Worm (Caenorhabditis elegans): Measurements from ENCODE around the gene C28G1.6.

The C28G1.6 gene

ce11 chrX:8789014-8789506 lies 42.0 kb downstream of the C28G1.6 start, which contains the start of gene unc-27:
TSS of gene unc-27 (plus strand) at chrX:8789456.
- TF ChIP-seq aly-2 (tag; optimal IDR thresholded peaks at IDR 0.05) (no peak), efl-3 (GFP tag; optimal IDR thresholded peaks at IDR 0.05) (no peak), fkh-4 (tag; optimal IDR thresholded peaks at IDR 0.05; ENCODE audit: borderline replicate concordance) (peak; percentile 37), lin-14 (GFP tag; optimal IDR thresholded peaks at IDR 0.05) (peak; percentile 76), lsy-2 (tag; optimal IDR thresholded peaks at IDR 0.05) (peak in 1 of 2 experiments; percentile 23), unc-130 (tag; optimal IDR thresholded peaks at IDR 0.05) (peak; percentile 25), nhr-71 (tag; optimal IDR thresholded peaks at IDR 0.05) (peak; percentile 74), F16B12.6 (tag; optimal IDR thresholded peaks at IDR 0.05) (no peak), lin-39 (tag; optimal IDR thresholded peaks at IDR 0.05) (peak; percentile 15), nhr-20 (tag; optimal IDR thresholded peaks at IDR 0.05) (peak; percentile 20), nhr-19 (GFP tag; conservative IDR thresholded peaks at IDR 0.05) (peak; percentile 57), C04F5.9 (tag; optimal IDR thresholded peaks at IDR 0.05) (no peak), rnt-1 (tag; optimal IDR thresholded peaks at IDR 0.05) (peak; percentile 81), grh-1 (GFP tag; IDR thresholded peaks at IDR 0.05) (no peak), pag-3 (tag; optimal IDR thresholded peaks at IDR 0.05; ENCODE audit: borderline replicate concordance, insufficient read depth) (peak; percentile 92), swsn-7 (tag; optimal IDR thresholded peaks at IDR 0.05) (no peak), ztf-11 (tag; optimal IDR thresholded peaks at IDR 0.05) (no peak), unc-86 (tag; optimal IDR thresholded peaks at IDR 0.05) (no peak), snu-23 (GFP tag; optimal IDR thresholded peaks at IDR 0.05) (peak; percentile 14), vab-15 (tag; optimal IDR thresholded peaks at IDR 0.05) (no peak), dsc-1 (tag; optimal IDR thresholded peaks at IDR 0.05) (peak; percentile 82)

- peak; percentile 44 for TF ChIP-seq rnt-1 (tag; optimal IDR thresholded peaks at IDR 0.05)
- peak in 1 of 3 experiments; percentile 9 for TF ChIP-seq ceh-82 (tag; optimal IDR thresholded peaks at IDR 0.05)
- TF ChIP-seq lin-14 (GFP tag; optimal IDR thresholded peaks at IDR 0.05), result peak; percentile 45
- TF ChIP-seq nhr-71 (tag; optimal IDR thresholded peaks at IDR 0.05), result peak; percentile 20
- TF ChIP-seq nhr-28 (tag; optimal IDR thresholded peaks at IDR 0.05), result no peak
- peak; percentile 81 for TF ChIP-seq pag-3 (tag; optimal IDR thresholded peaks at IDR 0.05; ENCODE audit: borderline replicate concordance, insufficient read depth)
- peak; percentile 7 for TF ChIP-seq lin-39 (tag; optimal IDR thresholded peaks at IDR 0.05)
- no peak for TF ChIP-seq nhr-19 (GFP tag; conservative IDR thresholded peaks at IDR 0.05)
These were observed 43.3 kb downstream of the C28G1.6 start for ce11 chrX:8787689-8788222.

- TF ChIP-seq aha-1 (tag; optimal IDR thresholded peaks at IDR 0.05) (no peak), jun-1 (tag; optimal IDR thresholded peaks at IDR 0.05) (no peak), lir-3 (tag; optimal IDR thresholded peaks at IDR 0.05; ENCODE audit: poor library complexity) (no peak), ztf-4 (tag; optimal IDR thresholded peaks at IDR 0.05) (no peak), sox-4 (tag; optimal IDR thresholded peaks at IDR 0.05) (no peak), nhr-47 (tag; optimal IDR thresholded peaks at IDR 0.05) (no peak), F16B12.6 (tag; optimal IDR thresholded peaks at IDR 0.05) (no peak), swsn-7 (tag; optimal IDR thresholded peaks at IDR 0.05) (no peak), C34B4.2 (tag; optimal IDR thresholded peaks at IDR 0.05) (no peak), pax-3 (tag; optimal IDR thresholded peaks at IDR 0.05) (no peak), irx-1 (tag; optimal IDR thresholded peaks at IDR 0.05) (no peak), mef-2 (tag; optimal IDR thresholded peaks at IDR 0.05) (no peak), ceh-90 (tag; optimal IDR thresholded peaks at IDR 0.05) (no peak), elt-3 (tag; optimal IDR thresholded peaks at IDR 0.05) (no peak), nhr-11 (tag; optimal IDR thresholded peaks at IDR 0.05) (no peak), ceh-82 (tag; optimal IDR thresholded peaks at IDR 0.05) (no peak), ceh-8 (GFP tag; optimal IDR thresholded peaks at IDR 0.05) (no peak), mdl-1 (tag; optimal IDR thresholded peaks at IDR 0.05) (peak in 1 of 2 experiments; percentile 8), nhr-20 (tag; optimal IDR thresholded peaks at IDR 0.05) (peak; percentile 11), C16A3.4 (tag; optimal IDR thresholded peaks at IDR 0.05) (no peak), egl-13 (tag; optimal IDR thresholded peaks at IDR 0.05) (no peak), ceh-63 (GFP tag; optimal IDR thresholded peaks at IDR 0.05) (no peak), sup-37 (GFP tag; optimal IDR thresholded peaks at IDR 0.05) (no peak), zip-4 (GFP tag; optimal IDR thresholded peaks at IDR 0.05) (no peak), egl-27 (tag; optimal IDR thresholded peaks at IDR 0.05) (no peak), nhr-84 (tag; optimal IDR thresholded peaks at IDR 0.05) (no peak), rnt-1 (tag; optimal IDR thresholded peaks at IDR 0.05) (peak; percentile 80), ces-1 (GFP tag; optimal IDR thresholded peaks at IDR 0.05) (no peak), fkh-4 (tag; optimal IDR thresholded peaks at IDR 0.05; ENCODE audit: borderline replicate concordance) (no peak), vab-15 (tag; optimal IDR thresholded peaks at IDR 0.05) (no peak), efl-3 (GFP tag; optimal IDR thresholded peaks at IDR 0.05) (no peak)
These were observed 44.4 kb downstream of the C28G1.6 start for ce11 chrX:8786687-8787086.
